Worm (Caenorhabditis elegans) whole organism, young adult: ENCODE measurements around the gene ZK930.2.

ENCODE experiments used
- B0019.2 ChIP-seq: fragments of 200-800 bp; sonication (Bioruptor generic); conservative IDR thresholded peaks from 2 replicates; pipeline ENCODE4 v1.3.6; 2022; ENCODE audit warnings: missing genetic modification reagents, missing genetic modification characterization, missing compliant biosample characterization
- C17E4.6 ChIP-seq: fragments of 200-800 bp; sonication (Bioruptor generic); IDR thresholded peaks from 2 replicates; pipeline ENCODE4 v1.3.6; 2022; ENCODE audit warnings: missing genetic modification reagents, missing genetic modification characterization, missing compliant biosample characterization
- D2030.7 ChIP-seq: fragments of 200-800 bp; sonication (Bioruptor generic); IDR thresholded peaks from 2 replicates; pipeline ENCODE4 v1.3.6; 2022; ENCODE audit warnings: missing genetic modification reagents, missing genetic modification characterization, missing compliant biosample characterization
- F22D6.2 ChIP-seq: sonication (generic microtip); optimal IDR thresholded peaks from 2 replicates; lab custom pipeline; 2016; ENCODE audit warnings: mild to moderate bottlenecking, missing genetic modification characterization, missing compliant biosample characterization
- F37B4.10 ChIP-seq: fragments of 200-800 bp; sonication (Bioruptor generic); IDR thresholded peaks from 2 replicates; pipeline ENCODE4 v1.3.6; 2022; ENCODE audit warnings: missing genetic modification characterization, missing compliant biosample characterization
- F52B5.7 ChIP-seq: sonication (generic microtip); optimal IDR thresholded peaks from 2 replicates; lab custom pipeline; 2016; ENCODE audit warnings: mild to moderate bottlenecking, missing genetic modification characterization, missing compliant biosample characterization
- T07F8.4 ChIP-seq: sonication (generic microtip); optimal IDR thresholded peaks from 2 replicates; lab custom pipeline; 2016; ENCODE audit warnings: mild to moderate bottlenecking, missing genetic modification characterization, moderate library complexity, missing compliant biosample characterization
- Y53F4B.3 ChIP-seq: fragments of 200-800 bp; sonication (Bioruptor generic); IDR thresholded peaks from 2 replicates; pipeline ENCODE4 v1.3.6; 2022; ENCODE audit warnings: missing genetic modification reagents, missing genetic modification characterization, missing compliant biosample characterization
- ZK185.1 ChIP-seq: sonication (generic microtip); optimal IDR thresholded peaks from 2 replicates; lab custom pipeline; 2016; ENCODE audit warnings: mild to moderate bottlenecking, missing genetic modification characterization, missing compliant biosample characterization; ENCODE audit not compliant: poor library complexity, severe bottlenecking
- bed-1 ChIP-seq: fragments of 200-800 bp; sonication (Bioruptor generic); IDR thresholded peaks from 2 replicates; pipeline ENCODE4 v1.3.6; 2022; ENCODE audit warnings: missing genetic modification reagents, missing genetic modification characterization, missing compliant biosample characterization
- ccch-3 ChIP-seq: fragments of 200-800 bp; sonication (Bioruptor generic); optimal IDR thresholded peaks from 2 replicates; lab custom pipeline; 2018; ENCODE audit warnings: mild to moderate bottlenecking, missing genetic modification characterization, missing compliant biosample characterization
- ceh-27 ChIP-seq: fragments of 200-800 bp; sonication (Bioruptor generic); optimal IDR thresholded peaks from 2 replicates; lab custom pipeline; 2018; ENCODE audit warnings: mild to moderate bottlenecking, missing genetic modification characterization, moderate library complexity, missing compliant biosample characterization
- ceh-58 ChIP-seq: fragments of 200-800 bp; sonication (Bioruptor generic); IDR thresholded peaks from 2 replicates; pipeline ENCODE4 v1.3.6; 2022; ENCODE audit warnings: missing genetic modification characterization, missing compliant biosample characterization
- egl-44 ChIP-seq: fragments of 200-800 bp; sonication (Bioruptor generic); IDR thresholded peaks from 2 replicates; pipeline ENCODE4 v1.3.6; 2022; ENCODE audit warnings: missing genetic modification reagents, missing genetic modification characterization, missing compliant biosample characterization
- ekl-4 ChIP-seq: fragments of 200-800 bp; sonication (Bioruptor generic); IDR thresholded peaks from 2 replicates; pipeline ENCODE4 v1.3.6; 2022; ENCODE audit warnings: missing genetic modification reagents, missing genetic modification characterization, missing compliant biosample characterization
- gei-17 ChIP-seq: fragments of 200-800 bp; sonication (Bioruptor generic); optimal IDR thresholded peaks from 2 replicates; lab custom pipeline; 2018; ENCODE audit warnings: mild to moderate bottlenecking, missing genetic modification characterization, missing compliant biosample characterization
- hmg-20 ChIP-seq: fragments of 200-800 bp; sonication (Bioruptor generic); IDR thresholded peaks from 2 replicates; pipeline ENCODE4 v1.3.6; 2022; ENCODE audit warnings: missing genetic modification reagents, missing genetic modification characterization, missing compliant biosample characterization
- hsf-1 ChIP-seq: fragments of 200-800 bp; sonication (Bioruptor generic); IDR thresholded peaks from 2 replicates; pipeline ENCODE4 v1.3.6; 2022; ENCODE audit warnings: missing genetic modification reagents, missing genetic modification characterization, missing compliant biosample characterization
- let-526 ChIP-seq: fragments of 200-800 bp; sonication (Bioruptor generic); IDR thresholded peaks from 2 replicates; pipeline ENCODE4 v1.3.6; 2022; ENCODE audit warnings: missing genetic modification reagents, missing genetic modification characterization, missing compliant biosample characterization
- lin-40 ChIP-seq: sonication (generic microtip); optimal IDR thresholded peaks from 2 replicates; lab custom pipeline; 2016; ENCODE audit warnings: missing genetic modification characterization, mild to moderate bottlenecking, missing compliant biosample characterization, missing genotype, missing genetic modification reagents
- lin-54 ChIP-seq: fragments of 200-800 bp; sonication (Bioruptor generic); optimal IDR thresholded peaks from 2 replicates; lab custom pipeline; 2018; ENCODE audit warnings: mild to moderate bottlenecking, missing genetic modification characterization, missing compliant biosample characterization
- lsy-27 ChIP-seq: sonication (generic microtip); optimal IDR thresholded peaks from 2 replicates; lab custom pipeline; 2017; ENCODE audit warnings: missing genetic modification characterization, mild to moderate bottlenecking, missing compliant biosample characterization, antibody characterized with exemption, missing genotype, borderline replicate concordance; ENCODE audit not compliant: insufficient read depth
- madf-10 ChIP-seq: sonication (generic microtip); optimal IDR thresholded peaks from 2 replicates; lab custom pipeline; 2016; ENCODE audit warnings: mild to moderate bottlenecking, missing genetic modification characterization, missing compliant biosample characterization
- mes-4 ChIP-seq: sonication (generic microtip); optimal IDR thresholded peaks from 2 replicates; lab custom pipeline; 2016; ENCODE audit warnings: missing genotype, missing genetic modification characterization, missing compliant biosample characterization
- mxl-1 ChIP-seq: sonication (generic microtip); optimal IDR thresholded peaks from 2 replicates; lab custom pipeline; 2016; ENCODE audit warnings: missing genetic modification characterization, missing compliant biosample characterization
- nfya-1 ChIP-seq: sonication (generic microtip); optimal IDR thresholded peaks from 2 replicates; lab custom pipeline; 2017; ENCODE audit warnings: antibody characterized with exemption, missing compliant biosample characterization, missing genetic modification characterization, borderline replicate concordance; ENCODE audit not compliant: insufficient read depth
- rec-8 ChIP-seq, 2 experiments: sonication (generic microtip); optimal IDR thresholded peaks; 2 replicates each; lab custom pipeline; 2016; ENCODE audit warnings: mild to moderate bottlenecking in 2 of 2, missing genetic modification characterization in 2 of 2, missing genetic modification reagents in 2 of 2, missing genotype in 2 of 2, missing biosample characterization in 1 of 2, missing compliant biosample characterization in 1 of 2, moderate library complexity in 1 of 2
- repo-1 ChIP-seq: sonication (generic microtip); optimal IDR thresholded peaks from 2 replicates; lab custom pipeline; 2017; ENCODE audit warnings: mild to moderate bottlenecking, missing genetic modification characterization, missing compliant biosample characterization
- rpc-1 ChIP-seq, 2 experiments: fragments of 150-350 bp in 1 of 2; sonication (generic microtip) in 1 of 2; optimal IDR thresholded peaks; 2 replicates each; lab custom pipeline; 2014 to 2018; ENCODE audit warnings: missing biosample characterization in 1 of 2, missing genetic modification characterization in 1 of 2, missing genetic modification reagents in 1 of 2, missing genotype in 1 of 2
- sdz-38 ChIP-seq: sonication (generic microtip); optimal IDR thresholded peaks from 2 replicates; lab custom pipeline; 2016; ENCODE audit warnings: missing genotype, missing genetic modification characterization, missing compliant biosample characterization
- sea-2 ChIP-seq: fragments of 200-800 bp; sonication (Bioruptor generic); IDR thresholded peaks from 2 replicates; pipeline ENCODE4 v1.3.6; 2022; ENCODE audit warnings: missing genetic modification characterization, missing compliant biosample characterization
- tbp1 ChIP-seq: fragments of 200-800 bp; sonication (Bioruptor generic); optimal IDR thresholded peaks from 2 replicates; lab custom pipeline; 2018; ENCODE audit warnings: mild to moderate bottlenecking, missing genetic modification characterization, missing compliant biosample characterization
- tlf-1 ChIP-seq: fragments of 200-800 bp; sonication (Bioruptor generic); optimal IDR thresholded peaks from 2 replicates; lab custom pipeline; 2018; ENCODE audit warnings: mild to moderate bottlenecking, missing genetic modification characterization, missing compliant biosample characterization
- ztf-26 ChIP-seq: sonication (generic microtip); optimal IDR thresholded peaks from 2 replicates; lab custom pipeline; 2017; ENCODE audit warnings: missing genetic modification characterization, missing compliant biosample characterization
- ztf-6 ChIP-seq: fragments of 200-800 bp; sonication (Bioruptor generic); IDR thresholded peaks from 2 replicates; pipeline ENCODE4 v1.3.6; 2022; ENCODE audit warnings: missing genetic modification reagents, missing genetic modification characterization, missing compliant biosample characterization

ZK930.2 gene

ce11 chrII:11902203-11902602 is 9.0 kb upstream of the ZK930.2 start:
- TF ChIP-seq F52B5.7 (tag; lab: Kevin White, UChicago) (no peak), tbp1 (GFP tag; lab: Kevin White, UChicago) (no peak), hsf-1 (GFP tag; lab: Robert Waterston, UW) (no peak), sdz-38 (tag; lab: Kevin White, UChicago) (no peak), madf-10 (tag; lab: Kevin White, UChicago) (no peak), ceh-58 (GFP tag; lab: Robert Waterston, UW) (no peak), mes-4 (tag; lab: Kevin White, UChicago) (no peak), tlf-1 (GFP tag; lab: Kevin White, UChicago) (no peak), C17E4.6 (GFP tag; lab: Robert Waterston, UW) (no peak), ekl-4 (GFP tag; lab: Robert Waterston, UW) (no peak), gei-17 (GFP tag; lab: Kevin White, UChicago) (no peak), sea-2 (no peak), ccch-3 (GFP tag; lab: Kevin White, UChicago) (no peak), ztf-26 (tag; lab: Kevin White, UChicago) (no peak)

ce11 chrII:11901110-11901509 is 7.9 kb upstream of the ZK930.2 start, which contains the start of gene vab-23:
Gene vab-23, minus strand, starts transcription at chrII:11901210.
- no peak for TF ChIP-seq repo-1 (tag; lab: Kevin White, UChicago)
- TF ChIP-seq mxl-1 = no peak
- no peak for TF ChIP-seq rec-8 (tag; optimal IDR thresholded peaks at IDR 0.05; lab: Kevin White, UChicago)
- no peak for TF ChIP-seq T07F8.4 (tag; lab: Kevin White, UChicago)
- no peak for TF ChIP-seq lin-40 (tag; lab: Kevin White, UChicago)
- no peak for TF ChIP-seq nfya-1 (tag; lab: Kevin White, UChicago)
- no peak for TF ChIP-seq ztf-6 (GFP tag; lab: Robert Waterston, UW)
- no peak for TF ChIP-seq B0019.2 (GFP tag; lab: Robert Waterston, UW)
- TF ChIP-seq, all 124 proteins: peak for 0

- TF ChIP-seq lsy-27 (tag; lab: Kevin White, UChicago) = no peak
- TF ChIP-seq lin-40 (tag; lab: Kevin White, UChicago) = no peak
- no peak for TF ChIP-seq egl-44 (GFP tag; lab: Robert Waterston, UW)
- no peak for TF ChIP-seq D2030.7
- TF ChIP-seq F37B4.10 (GFP tag; lab: Robert Waterston, UW) = no peak
- TF ChIP-seq hmg-20 (GFP tag; lab: Robert Waterston, UW) = no peak
- no peak for TF ChIP-seq let-526 (GFP tag; lab: Robert Waterston, UW)
- no peak for TF ChIP-seq ZK185.1 (tag; lab: Kevin White, UChicago)
- TF ChIP-seq F52B5.7 (tag; lab: Kevin White, UChicago) = no peak
- no peak for TF ChIP-seq F22D6.2
- TF ChIP-seq ceh-58 (GFP tag; lab: Robert Waterston, UW) = no peak
- TF ChIP-seq ceh-27 (GFP tag; lab: Kevin White, UChicago) = no peak
- TF ChIP-seq lin-54 (GFP tag; lab: Kevin White, UChicago) = no peak
- TF ChIP-seq Y53F4B.3 (GFP tag; lab: Robert Waterston, UW) = no peak
- TF ChIP-seq rpc-1 (optimal IDR thresholded peaks at IDR 0.05; lab: Kevin White, UChicago) = no peak
- no peak for TF ChIP-seq rpc-1 (tag; optimal IDR thresholded peaks at IDR 0.05; lab: Kevin White, UChicago)
- no peak for TF ChIP-seq bed-1 (GFP tag; lab: Robert Waterston, UW)
- no peak for TF ChIP-seq sea-2
- TF ChIP-seq ztf-6 (GFP tag; lab: Robert Waterston, UW) = no peak
Measured at ce11 chrII:11899761-11900160, 6.5 kb upstream of the ZK930.2 start.
